Fruit fly (Drosophila melanogaster) whole organism, adult: ENCODE measurements around the gene ex.

Experiments used
- CG11617 ChIP-seq: fragments of 200-800 bp; sonication (Bioruptor generic); optimal IDR thresholded peaks from 2 replicates; lab custom pipeline; 2017; ENCODE audit warnings: mild to moderate bottlenecking, missing biosample characterization, missing genetic modification reagents, missing genetic modification characterization
- CG12768 ChIP-seq: fragments of 200-800 bp; sonication (Bioruptor generic); optimal IDR thresholded peaks from 2 replicates; lab custom pipeline; 2017; ENCODE audit warnings: missing biosample characterization, missing genetic modification characterization, mild to moderate bottlenecking, moderate library complexity, missing genetic modification reagents
- CG14711 ChIP-seq: fragments of 200-800 bp; sonication (Bioruptor generic); optimal IDR thresholded peaks from 2 replicates; lab custom pipeline; 2018; ENCODE audit warnings: missing biosample characterization, mild to moderate bottlenecking, missing genetic modification characterization, moderate library complexity
- CG1620 ChIP-seq: fragments of 200-800 bp; sonication (Bioruptor generic); optimal IDR thresholded peaks from 2 replicates; lab custom pipeline; 2016; ENCODE audit warnings: missing biosample characterization, missing genetic modification characterization
- CG33017 ChIP-seq: fragments of 200-800 bp; sonication (Bioruptor generic); optimal IDR thresholded peaks from 2 replicates; lab custom pipeline; 2018; ENCODE audit warnings: missing biosample characterization, mild to moderate bottlenecking, missing genetic modification characterization, moderate library complexity
- CG5204 ChIP-seq: fragments of 200-800 bp; sonication (Bioruptor generic); optimal IDR thresholded peaks from 2 replicates; lab custom pipeline; 2016; ENCODE audit warnings: missing biosample characterization, missing genetic modification characterization
- CG7045 ChIP-seq: fragments of 200-800 bp; sonication (Bioruptor generic); optimal IDR thresholded peaks from 2 replicates; lab custom pipeline; 2017; ENCODE audit warnings: missing biosample characterization, mild to moderate bottlenecking, missing genetic modification characterization
- CG7101 ChIP-seq: fragments of 200-800 bp; sonication (Bioruptor generic); optimal IDR thresholded peaks from 2 replicates; lab custom pipeline; 2018; ENCODE audit warnings: missing biosample characterization, mild to moderate bottlenecking, missing genetic modification characterization, moderate library complexity
- Clk ChIP-seq: fragments of 200-800 bp; sonication (Bioruptor generic); optimal IDR thresholded peaks from 2 replicates; lab custom pipeline; 2017; ENCODE audit warnings: missing biosample characterization, missing genetic modification characterization
- Crg-1 ChIP-seq: fragments of 200-800 bp; sonication (Bioruptor generic); optimal IDR thresholded peaks from 2 replicates; lab custom pipeline; 2016; ENCODE audit warnings: missing biosample characterization, missing genetic modification characterization
- Hr96 ChIP-seq: fragments of 200-800 bp; sonication (Bioruptor generic); optimal IDR thresholded peaks from 2 replicates; lab custom pipeline; 2016; ENCODE audit warnings: missing biosample characterization, missing genetic modification characterization
- Mnt ChIP-seq: fragments of 200-800 bp; sonication (Bioruptor generic); optimal IDR thresholded peaks from 2 replicates; lab custom pipeline; 2016; ENCODE audit warnings: missing biosample characterization, mild to moderate bottlenecking, missing genetic modification characterization
- bab1 ChIP-seq: fragments of 200-800 bp; sonication (Bioruptor generic); optimal IDR thresholded peaks from 3 replicates; lab custom pipeline; 2019; ENCODE audit warnings: missing biosample characterization, mild to moderate bottlenecking, missing genetic modification characterization, moderate library complexity
- cic ChIP-seq: fragments of 200-800 bp; sonication (Bioruptor generic); optimal IDR thresholded peaks from 2 replicates; lab custom pipeline; 2017; ENCODE audit warnings: missing biosample characterization, mild to moderate bottlenecking, missing genetic modification characterization, moderate library complexity
- cnc ChIP-seq, 2 experiments: fragments of >200 bp; optimal IDR thresholded peaks; 2 replicates each; lab custom pipeline; 2017
- kay ChIP-seq: fragments of 200-800 bp; sonication (Bioruptor generic); peaks from one replicate; lab custom pipeline; 2016; ENCODE audit warnings: missing biosample characterization, missing genetic modification characterization, borderline replicate concordance
- ovo ChIP-seq: fragments of 200-800 bp; sonication (Bioruptor generic); optimal IDR thresholded peaks from 2 replicates; lab custom pipeline; 2016; ENCODE audit warnings: missing biosample characterization, missing genetic modification characterization
- pad ChIP-seq: fragments of 200-800 bp; sonication (Bioruptor generic); optimal IDR thresholded peaks from 3 replicates; lab custom pipeline; 2017; ENCODE audit warnings: missing biosample characterization, missing genetic modification characterization, mild to moderate bottlenecking, moderate library complexity, missing genetic modification reagents
- tj ChIP-seq: fragments of 200-800 bp; sonication (Bioruptor generic); optimal IDR thresholded peaks from 3 replicates; lab custom pipeline; 2017; ENCODE audit warnings: missing biosample characterization, mild to moderate bottlenecking, missing genetic modification characterization, moderate library complexity
- toe ChIP-seq: fragments of 200-800 bp; sonication (Bioruptor generic); optimal IDR thresholded peaks from 2 replicates; lab custom pipeline; 2016; ENCODE audit warnings: missing biosample characterization, missing genetic modification characterization

Gene ex

DNA sequence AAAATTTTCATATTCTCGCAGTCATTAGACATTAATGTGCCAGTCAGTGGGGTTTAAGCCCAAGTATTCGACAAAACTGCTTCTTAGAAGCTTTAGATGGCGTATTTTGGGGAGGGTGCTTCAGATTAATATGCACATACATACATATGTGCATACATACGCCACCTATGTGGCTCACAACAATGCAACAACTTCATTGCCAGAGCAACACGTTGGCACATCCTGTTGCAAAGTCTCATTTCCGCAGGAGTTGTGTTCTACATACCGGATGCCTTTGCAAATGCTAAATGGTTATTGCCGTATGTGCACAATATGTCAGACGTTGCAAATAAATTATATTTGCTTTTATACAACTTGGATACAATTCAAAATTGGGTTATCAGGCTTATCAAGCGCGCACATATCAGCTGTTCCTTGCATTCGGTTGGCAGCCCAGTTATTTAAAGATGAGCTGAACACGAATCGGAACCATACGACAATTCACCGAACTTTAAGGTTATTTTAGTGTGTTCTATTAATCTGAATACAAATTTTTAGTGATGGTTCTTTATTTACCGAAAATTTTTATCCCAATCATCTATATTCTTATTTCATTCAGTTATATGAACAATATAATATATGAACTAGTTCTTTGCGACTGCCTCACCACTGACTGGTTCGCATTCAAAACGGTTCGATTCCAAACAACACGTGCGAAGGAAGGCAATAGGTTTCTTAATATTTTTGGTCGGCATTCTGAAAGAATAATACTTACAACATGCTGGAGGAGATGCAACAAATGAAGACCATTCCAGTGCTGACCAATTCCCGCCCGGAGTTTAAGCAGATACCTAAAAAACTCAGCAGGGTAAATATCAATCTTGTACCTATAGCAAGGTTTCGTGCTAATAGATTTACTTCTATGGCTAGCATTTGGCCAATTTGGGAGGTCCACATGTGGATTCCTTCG, 27.1 kb upstream of the ex start, which contains the start of gene Polr1B:
Polr1B (plus strand) TSS at position 659 of the 949 bp plus-strand sequence.
- TF ChIP-seq CG11617 (peak; percentile 33), CG14711 (tag; lab: Kevin White, UChicago) (peak; percentile 29), CG5204 (GFP tag; lab: Kevin White, UChicago) (peak; percentile 28), CG7045 (GFP tag; lab: Kevin White, UChicago) (no peak), Mnt (GFP tag; lab: Kevin White, UChicago) (peak; percentile 96), bab1 (GFP tag; lab: Kevin White, UChicago) (peak; percentile 51), cic (no peak), pad (GFP tag; lab: Kevin White, UChicago) (no peak)

DNA sequence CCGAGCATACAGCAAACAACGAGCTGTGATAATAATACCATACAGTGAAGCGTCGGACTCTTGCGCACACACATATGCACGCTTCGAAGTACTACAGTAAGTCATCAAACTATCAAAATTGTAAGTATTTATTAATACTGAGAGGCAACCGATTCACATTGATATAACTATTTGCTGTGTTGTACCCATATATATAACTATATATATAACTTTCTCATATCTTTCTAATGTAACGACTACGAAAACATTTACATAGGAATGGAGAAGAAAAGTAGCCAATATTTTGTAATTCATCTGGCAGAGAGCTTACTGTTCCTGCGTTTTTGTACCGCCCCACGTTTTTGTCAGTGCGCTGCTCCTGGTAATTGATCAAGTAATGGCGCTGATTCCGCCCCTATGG, 18.1 kb upstream of the ex start:
- TF ChIP-seq Hr96 (GFP tag; lab: Kevin White, UChicago), result no peak
- TF ChIP-seq CG7045 (GFP tag; lab: Kevin White, UChicago), result peak; percentile 16
- TF ChIP-seq CG14711 (tag; lab: Kevin White, UChicago), result peak; percentile 18
- TF ChIP-seq CG7101 (tag; lab: Kevin White, UChicago), result peak; percentile 27

DNA sequence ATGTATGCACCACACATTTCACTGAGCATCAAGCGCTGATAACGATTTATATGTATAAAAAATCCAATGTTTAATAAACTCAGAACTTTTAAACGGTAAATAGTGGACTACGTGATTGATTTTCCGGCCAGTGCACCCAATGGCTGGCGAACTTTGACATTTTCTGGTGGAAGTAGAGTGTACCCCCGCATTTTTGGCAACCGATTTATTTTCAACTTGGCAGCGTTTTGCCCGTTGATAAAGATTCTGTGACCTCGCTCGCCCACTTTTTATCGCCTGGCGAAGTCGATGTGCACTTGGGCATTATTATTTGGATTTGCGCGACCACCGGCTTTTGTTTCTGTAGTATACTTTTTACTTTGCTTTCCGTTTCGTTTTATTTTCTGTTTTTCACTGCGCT, 17.1 kb upstream of the ex start:
- TF ChIP-seq CG14711 (tag; lab: Kevin White, UChicago) (no peak), CG11617 (no peak), Clk (GFP tag; lab: Kevin White, UChicago) (no peak), CG7045 (GFP tag; lab: Kevin White, UChicago) (no peak), CG33017 (tag; lab: Kevin White, UChicago) (no peak), bab1 (GFP tag; lab: Kevin White, UChicago) (no peak), pad (GFP tag; lab: Kevin White, UChicago) (no peak), CG1620 (GFP tag; lab: Kevin White, UChicago) (no peak), toe (GFP tag; lab: Kevin White, UChicago) (no peak), Hr96 (GFP tag; lab: Kevin White, UChicago) (no peak), cic (no peak), kay (GFP tag; lab: Kevin White, UChicago) (no peak), ovo (GFP tag; lab: Kevin White, UChicago) (no peak), tj (no peak)

DNA sequence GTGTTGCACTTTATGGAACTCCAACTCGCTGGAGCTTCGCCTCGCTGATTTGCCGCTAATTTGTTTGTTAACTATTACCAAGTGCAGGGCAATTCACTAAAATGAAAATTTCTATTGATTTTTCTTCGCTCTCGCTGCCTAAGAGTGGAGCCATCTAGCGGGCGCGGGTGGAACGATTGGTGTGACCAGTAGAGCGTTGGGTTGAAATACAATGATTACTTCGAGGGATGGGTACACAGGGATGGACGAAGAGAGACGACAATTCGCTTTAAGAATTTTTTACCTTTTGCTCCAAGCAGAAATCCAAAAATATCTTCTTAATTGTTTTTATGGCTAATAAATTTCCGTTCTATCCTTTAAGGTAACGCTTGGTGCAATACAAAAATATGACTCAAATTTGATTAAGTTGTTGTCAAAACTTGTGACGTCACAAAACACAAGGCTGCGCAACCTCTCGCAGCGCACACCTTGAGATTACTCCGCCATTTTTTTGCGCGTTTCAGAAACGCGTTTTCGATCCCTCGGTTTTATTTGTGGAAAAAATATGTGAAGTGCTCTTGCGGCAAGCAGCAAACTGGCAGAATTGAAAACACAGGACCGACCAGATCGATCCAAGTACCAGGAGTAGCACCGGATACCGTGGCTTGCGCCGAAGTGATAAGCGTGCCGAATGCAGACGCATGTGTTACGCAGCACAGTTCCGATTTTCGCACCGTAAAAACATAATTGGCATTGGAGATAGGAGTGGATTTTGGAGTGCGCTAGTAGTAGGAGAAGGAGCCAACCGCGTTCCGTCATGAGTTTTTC, 16.2 kb upstream of the ex start, which contains the start of the genes AP-2alpha and ebi:
AP-2alpha (minus strand) TSS at position 185 of the 807 bp plus-strand sequence.
ebi (plus strand) TSS at position 475 of the 807 bp plus-strand sequence.
- TF ChIP-seq pad (GFP tag; lab: Kevin White, UChicago) (peak; percentile 62), Hr96 (GFP tag; lab: Kevin White, UChicago) (peak; percentile 93), tj (peak; percentile 57), cnc (optimal IDR thresholded peaks at IDR 0.05; lab: Kevin White, UChicago) (no peak), Mnt (GFP tag; lab: Kevin White, UChicago) (peak; percentile 81), Clk (GFP tag; lab: Kevin White, UChicago) (peak; percentile 59), CG12768 (GFP tag; lab: Kevin White, UChicago) (peak; percentile 61), CG33017 (tag; lab: Kevin White, UChicago) (peak; percentile 71), cic (peak; percentile 64), bab1 (GFP tag; lab: Kevin White, UChicago) (peak; percentile 71), CG5204 (GFP tag; lab: Kevin White, UChicago) (peak; percentile 90), CG7045 (GFP tag; lab: Kevin White, UChicago) (peak; percentile 74), CG1620 (GFP tag; lab: Kevin White, UChicago) (peak; percentile 94), CG14711 (tag; lab: Kevin White, UChicago) (peak; percentile 61), CG7101 (tag; lab: Kevin White, UChicago) (peak; percentile 83), toe (GFP tag; lab: Kevin White, UChicago) (peak; percentile 94), Crg-1 (GFP tag; lab: Kevin White, UChicago) (peak; percentile 85), CG11617 (peak; percentile 87), ovo (GFP tag; lab: Kevin White, UChicago) (peak; percentile 67), kay (GFP tag; lab: Kevin White, UChicago) (no peak)

DNA sequence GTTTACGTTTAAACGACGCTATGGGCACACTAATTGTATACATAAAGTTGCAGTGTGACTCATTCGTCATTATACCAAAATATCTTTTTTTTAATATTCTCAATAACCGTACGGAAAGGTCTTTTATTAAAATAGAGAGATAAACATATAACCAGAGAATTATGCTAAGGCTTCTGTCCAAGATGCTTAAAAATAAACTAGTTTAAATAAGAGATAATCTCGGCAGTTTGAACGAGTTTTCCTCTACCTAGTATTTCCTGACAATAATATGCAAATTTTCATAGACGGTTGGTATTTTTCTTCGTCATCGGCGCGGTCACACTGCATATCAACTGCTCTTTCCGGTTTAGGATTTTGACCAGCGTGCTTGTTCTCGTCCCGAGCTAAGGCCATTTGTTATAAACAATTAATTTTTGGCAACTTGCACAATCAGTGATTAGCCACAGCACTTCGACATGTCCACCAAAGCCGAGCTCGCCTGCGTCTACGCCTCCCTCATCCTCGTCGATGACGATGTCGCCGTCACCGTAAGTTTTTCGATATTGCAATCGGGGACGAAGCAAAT, 11.3 kb upstream of the ex start, which contains the start of the genes CG13690 and RpLP1:
CG13690 (minus strand) TSS at position 33 of the 565 bp plus-strand sequence.
RpLP1 (plus strand) TSS at position 333 of the 565 bp plus-strand sequence.
- TF ChIP-seq bab1 (GFP tag; lab: Kevin White, UChicago) (peak; percentile 87), Mnt (GFP tag; lab: Kevin White, UChicago) (peak; percentile 83), CG1620 (GFP tag; lab: Kevin White, UChicago) (peak; percentile 71), kay (GFP tag; lab: Kevin White, UChicago) (peak; percentile 100), cic (peak; percentile 68), pad (GFP tag; lab: Kevin White, UChicago) (peak; percentile 67), toe (GFP tag; lab: Kevin White, UChicago) (peak; percentile 58), CG7045 (GFP tag; lab: Kevin White, UChicago) (peak; percentile 83), CG11617 (peak; percentile 92), cnc (optimal IDR thresholded peaks at IDR 0.05; lab: Kevin White, UChicago) (no peak), CG12768 (GFP tag; lab: Kevin White, UChicago) (peak; percentile 78), ovo (GFP tag; lab: Kevin White, UChicago) (peak; percentile 68), Crg-1 (GFP tag; lab: Kevin White, UChicago) (peak; percentile 76), CG5204 (GFP tag; lab: Kevin White, UChicago) (no peak), CG7101 (tag; lab: Kevin White, UChicago) (peak; percentile 86), tj (peak; percentile 66), CG33017 (tag; lab: Kevin White, UChicago) (peak; percentile 76), CG14711 (tag; lab: Kevin White, UChicago) (peak; percentile 67), Clk (GFP tag; lab: Kevin White, UChicago) (peak; percentile 26), Hr96 (GFP tag; lab: Kevin White, UChicago) (peak; percentile 87)
